Fruit fly (Drosophila melanogaster) whole organism, pupa: ENCODE results near the gene CG15478.

Experiments used
- CG10348 ChIP-seq: fragments of 200-800 bp; sonication (Bioruptor generic); IDR thresholded peaks from 2 replicates; pipeline ENCODE4 v1.3.6; 2022; ENCODE audit warnings: missing biosample characterization, missing genetic modification characterization
- CG12605 ChIP-seq: fragments of 200-800 bp; sonication (Bioruptor generic); IDR thresholded peaks from 2 replicates; pipeline ENCODE4 v1.3.6; 2022; ENCODE audit warnings: missing biosample characterization, missing genetic modification characterization
- CG13204 ChIP-seq: fragments of 200-800 bp; sonication (Bioruptor generic); optimal IDR thresholded peaks from 2 replicates; lab custom pipeline; 2018; ENCODE audit warnings: missing biosample characterization, mild to moderate bottlenecking, missing genetic modification characterization, moderate library complexity
- CG14655 ChIP-seq: fragments of 200-800 bp; sonication (Bioruptor generic); optimal IDR thresholded peaks from 3 replicates; lab custom pipeline; 2017; ENCODE audit warnings: mild to moderate bottlenecking, missing biosample characterization, missing genetic modification reagents, missing genetic modification characterization
- CG15710 ChIP-seq: fragments of 200-800 bp; sonication (Bioruptor generic); optimal IDR thresholded peaks from 2 replicates; lab custom pipeline; 2018; ENCODE audit warnings: missing biosample characterization, mild to moderate bottlenecking, missing genetic modification characterization, moderate library complexity
- CG17806 ChIP-seq: fragments of 200-800 bp; sonication (Bioruptor generic); optimal IDR thresholded peaks from 2 replicates; lab custom pipeline; 2018; ENCODE audit warnings: missing biosample characterization, mild to moderate bottlenecking, missing genetic modification characterization, moderate library complexity
- CG32121 ChIP-seq: fragments of 200-800 bp; sonication (Bioruptor generic); IDR thresholded peaks from 2 replicates; pipeline ENCODE4 v1.3.6; 2022; ENCODE audit warnings: missing biosample characterization, missing genetic modification characterization
- CG34367 ChIP-seq: fragments of 200-800 bp; sonication (Bioruptor generic); optimal IDR thresholded peaks from 2 replicates; lab custom pipeline; 2018; ENCODE audit warnings: missing biosample characterization, mild to moderate bottlenecking, missing genetic modification characterization
- CG4496 ChIP-seq: fragments of 200-800 bp; sonication (Bioruptor generic); IDR thresholded peaks from 3 replicates; pipeline ENCODE4 v1.3.6; 2022; ENCODE audit warnings: missing biosample characterization, missing genetic modification characterization
- CG8159 ChIP-seq: fragments of 200-800 bp; sonication (Bioruptor generic); optimal IDR thresholded peaks from 3 replicates; lab custom pipeline; 2018; ENCODE audit warnings: missing biosample characterization, mild to moderate bottlenecking, missing genetic modification characterization, moderate library complexity
- CG8301 ChIP-seq: fragments of 200-800 bp; sonication (Bioruptor generic); optimal IDR thresholded peaks from 2 replicates; lab custom pipeline; 2018; ENCODE audit warnings: missing biosample characterization, mild to moderate bottlenecking, missing genetic modification characterization
- CG9948 ChIP-seq: fragments of 200-800 bp; sonication (Bioruptor generic); optimal IDR thresholded peaks from 2 replicates; lab custom pipeline; 2018; ENCODE audit warnings: missing biosample characterization, mild to moderate bottlenecking, missing genetic modification characterization, moderate library complexity
- D1 ChIP-seq: fragments of 200-800 bp; sonication (Bioruptor generic); optimal IDR thresholded peaks from 2 replicates; lab custom pipeline; 2018; ENCODE audit warnings: missing biosample characterization, mild to moderate bottlenecking, missing genetic modification characterization, moderate library complexity
- EcR ChIP-seq: fragments of 200-800 bp; sonication (Bioruptor generic); optimal IDR thresholded peaks from 3 replicates; lab custom pipeline; 2019; ENCODE audit warnings: missing biosample characterization, missing genetic modification characterization, mild to moderate bottlenecking, moderate library complexity, missing genetic modification reagents
- Ets98B ChIP-seq: fragments of 200-800 bp; sonication (Bioruptor generic); IDR thresholded peaks from 2 replicates; pipeline ENCODE4 v1.3.6; 2022; ENCODE audit warnings: missing biosample characterization, missing genetic modification characterization
- Pif1A ChIP-seq: fragments of 200-800 bp; sonication (Bioruptor generic); optimal IDR thresholded peaks from 3 replicates; lab custom pipeline; 2016; ENCODE audit warnings: missing biosample characterization, missing genetic modification characterization
- Pif1B ChIP-seq: fragments of 200-800 bp; sonication (Bioruptor generic); optimal IDR thresholded peaks from 3 replicates; lab custom pipeline; 2016; ENCODE audit warnings: missing biosample characterization, missing genetic modification characterization
- Snoo ChIP-seq: fragments of 200-800 bp; sonication (Bioruptor generic); optimal IDR thresholded peaks from 3 replicates; lab custom pipeline; 2017; ENCODE audit warnings: missing biosample characterization, mild to moderate bottlenecking, missing genetic modification characterization, inconsistent platforms
- fd96Ca ChIP-seq: fragments of 200-800 bp; sonication (Bioruptor generic); IDR thresholded peaks from 3 replicates; pipeline ENCODE4 v1.3.6; 2022; ENCODE audit warnings: missing biosample characterization, missing genetic modification characterization
- gl ChIP-seq: fragments of 200-800 bp; sonication (Bioruptor generic); optimal IDR thresholded peaks from 2 replicates; lab custom pipeline; 2018; ENCODE audit warnings: missing biosample characterization, mild to moderate bottlenecking, missing genetic modification characterization
- rn ChIP-seq: fragments of 200-800 bp; sonication (Bioruptor generic); IDR thresholded peaks from 2 replicates; pipeline ENCODE4 v1.3.6; 2022; ENCODE audit warnings: missing biosample characterization, missing genetic modification characterization

Gene CG15478

DNA sequence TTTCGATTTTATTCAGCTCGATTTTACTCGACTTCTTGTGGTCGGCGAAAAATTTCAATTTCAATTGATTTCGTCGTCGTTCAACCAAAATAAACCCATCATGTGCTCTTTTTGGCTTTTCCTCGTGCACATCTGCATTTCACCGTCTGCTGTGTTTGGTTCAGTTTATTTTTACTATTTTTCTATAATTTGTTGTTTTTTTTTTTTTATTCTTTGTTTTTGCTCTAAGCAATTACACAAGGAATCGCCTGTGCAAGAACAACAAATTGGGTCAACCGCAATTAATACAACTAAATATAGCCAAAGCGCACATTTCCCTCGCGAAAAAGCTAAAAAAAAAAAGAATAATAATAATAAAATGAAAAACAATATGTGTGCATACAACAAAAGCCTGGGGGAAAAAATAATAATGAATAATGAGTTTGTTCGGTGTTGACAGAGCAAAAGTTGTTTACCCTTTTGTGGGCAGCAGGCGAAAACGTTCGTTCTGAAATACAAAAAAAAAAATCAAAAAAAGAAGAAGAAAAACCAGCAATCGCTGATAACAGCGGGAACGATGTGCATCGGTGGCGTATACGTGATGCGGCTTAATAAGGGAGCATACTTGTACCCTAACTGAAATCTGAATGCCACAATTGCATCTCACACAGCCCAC, 18.0 kb downstream of the CG15478 start:
- TF ChIP-seq CG8301 (tag; lab: Kevin White, UChicago) (no peak), CG32121 (GFP tag; lab: Robert Waterston, UW) (0 out of 2 replicates have a peak, but pooled peaks have one; percentile 14), fd96Ca (GFP tag; lab: Robert Waterston, UW) (no peak), rn (GFP tag; lab: Robert Waterston, UW) (0 out of 2 replicates have a peak, but pooled peaks have one; percentile 3)
- TF ChIP-seq, all 21 proteins: peak for 2

DNA sequence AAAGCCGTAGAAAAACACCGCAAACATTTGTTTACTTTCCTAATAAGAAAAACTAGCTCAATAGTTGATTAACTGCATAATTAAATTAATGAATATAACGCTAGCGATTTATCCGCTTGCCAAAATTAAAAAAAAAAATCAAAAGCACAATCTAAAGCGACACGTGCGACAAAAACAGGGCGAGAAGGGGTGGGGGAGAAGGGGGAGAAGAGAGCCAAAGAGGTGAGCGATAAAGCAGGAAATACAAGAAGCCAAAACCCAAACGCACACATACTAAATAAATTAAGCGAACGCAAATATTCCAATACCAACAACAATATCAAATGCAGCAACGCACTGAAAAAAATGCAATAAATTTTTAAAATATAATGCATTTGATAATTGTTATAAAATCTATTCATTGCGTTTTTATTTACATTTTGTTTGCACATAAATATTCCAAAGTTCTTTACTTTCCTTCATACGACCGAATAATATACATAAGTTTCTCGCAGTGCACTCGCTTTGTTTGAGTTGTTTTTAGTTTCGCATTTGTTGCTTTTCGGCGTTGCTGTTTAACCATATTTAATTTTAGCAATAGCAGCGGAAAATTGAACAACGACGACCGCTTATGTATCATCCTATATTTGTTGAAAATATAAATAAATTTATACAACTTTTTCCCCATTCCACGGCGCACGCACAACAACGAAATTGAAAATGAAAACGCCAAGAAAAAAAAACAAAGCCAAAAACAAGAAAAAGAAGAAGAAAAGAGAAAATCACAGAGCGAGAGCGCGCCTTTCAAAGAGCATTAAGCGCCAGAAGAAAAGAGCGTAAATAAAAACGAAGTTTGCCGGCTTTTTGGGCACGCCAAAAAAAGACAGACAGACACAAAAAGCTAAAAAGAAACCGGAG, 19.5 kb downstream of the CG15478 start:
- TF ChIP-seq fd96Ca (GFP tag; lab: Robert Waterston, UW), result peak; percentile 63
- TF ChIP-seq CG14655, result peak; percentile 94
- TF ChIP-seq CG15710, result peak; percentile 86
- peak; percentile 97 for TF ChIP-seq CG4496
- TF ChIP-seq Pif1A (GFP tag; lab: Kevin White, UChicago), result peak; percentile 87
- no peak for TF ChIP-seq EcR (GFP tag; lab: Kevin White, UChicago)
- peak; percentile 95 for TF ChIP-seq Ets98B
- peak; percentile 87 for TF ChIP-seq Pif1B (GFP tag; lab: Kevin White, UChicago)
- TF ChIP-seq CG8301 (tag; lab: Kevin White, UChicago), result peak; percentile 93
- TF ChIP-seq CG32121 (GFP tag; lab: Robert Waterston, UW), result peak; percentile 98
- TF ChIP-seq gl (tag; lab: Kevin White, UChicago), result peak; percentile 68
- peak; percentile 96 for TF ChIP-seq CG12605
- TF ChIP-seq rn (GFP tag; lab: Robert Waterston, UW), result peak; percentile 94
- peak; percentile 40 for TF ChIP-seq CG13204 (GFP tag; lab: Kevin White, UChicago)
- TF ChIP-seq CG8159 (tag; lab: Kevin White, UChicago), result peak; percentile 91
- peak; percentile 93 for TF ChIP-seq CG9948 (tag; lab: Kevin White, UChicago)
- TF ChIP-seq CG17806 (tag; lab: Kevin White, UChicago), result peak; percentile 91
- peak; percentile 88 for TF ChIP-seq CG34367 (tag; lab: Kevin White, UChicago)
- TF ChIP-seq CG10348 (GFP tag; lab: Robert Waterston, UW), result peak; percentile 80
- TF ChIP-seq Snoo (tag; lab: Kevin White, UChicago), result peak; percentile 96
- peak; percentile 94 for TF ChIP-seq D1 (tag; lab: Kevin White, UChicago)
- TF ChIP-seq, all 21 proteins: peak for 20

DNA sequence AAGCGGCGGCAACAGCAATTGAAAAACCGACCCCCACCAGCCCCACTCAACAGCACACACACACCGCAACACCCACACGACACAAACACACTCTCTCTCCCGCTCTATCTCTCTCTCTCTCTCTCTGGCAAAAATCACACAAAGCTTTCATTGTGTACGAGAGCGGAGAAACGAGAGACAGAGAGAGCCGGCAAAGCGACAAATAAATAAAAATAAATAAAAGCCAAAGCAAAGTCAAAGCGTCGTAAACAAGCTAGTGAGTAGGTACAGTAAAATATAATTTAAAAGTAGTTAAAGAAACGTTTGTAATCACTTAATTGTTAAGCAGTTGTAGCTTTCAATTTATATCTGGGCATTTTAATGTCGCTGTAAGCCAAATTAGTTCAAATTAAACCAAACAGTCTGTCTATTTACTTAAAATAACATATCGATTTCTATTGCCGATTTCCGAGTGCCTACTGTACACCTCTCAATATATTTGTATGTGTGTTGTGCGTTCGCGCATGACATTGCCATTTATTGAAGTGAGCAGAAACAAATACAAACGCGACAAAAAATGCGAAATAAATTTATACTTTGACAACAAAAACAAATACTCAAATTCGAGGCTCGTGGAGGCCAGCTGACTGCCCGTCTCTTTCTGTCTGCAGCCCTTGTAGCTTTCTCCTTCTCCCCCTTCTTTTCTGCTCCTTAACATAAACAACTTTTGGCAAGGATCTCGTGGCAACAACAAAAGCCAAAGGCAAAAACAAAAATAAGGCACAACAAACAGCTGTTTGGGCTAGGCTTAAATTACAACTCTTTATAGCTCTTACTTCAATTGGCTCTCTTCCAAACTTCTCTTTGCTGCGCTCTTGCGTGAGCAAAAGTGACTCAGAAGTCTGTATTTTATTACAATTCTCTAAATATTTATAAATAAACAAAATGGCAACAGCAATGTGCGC, 20.7 kb downstream of the CG15478 start:
- TF ChIP-seq CG8301 (tag; lab: Kevin White, UChicago) (peak; percentile 94), CG4496 (peak; percentile 95), CG9948 (tag; lab: Kevin White, UChicago) (peak; percentile 92), CG15710 (peak; percentile 93), CG10348 (GFP tag; lab: Robert Waterston, UW) (peak; percentile 92), Snoo (tag; lab: Kevin White, UChicago) (peak; percentile 91), CG17806 (tag; lab: Kevin White, UChicago) (peak; percentile 88), Ets98B (peak; percentile 95), CG34367 (tag; lab: Kevin White, UChicago) (peak; percentile 92), Pif1A (GFP tag; lab: Kevin White, UChicago) (peak; percentile 87), CG13204 (GFP tag; lab: Kevin White, UChicago) (peak; percentile 76), CG8159 (tag; lab: Kevin White, UChicago) (peak; percentile 91), CG14655 (peak; percentile 96), EcR (GFP tag; lab: Kevin White, UChicago) (peak; percentile 44), Pif1B (GFP tag; lab: Kevin White, UChicago) (peak; percentile 87), fd96Ca (GFP tag; lab: Robert Waterston, UW) (peak; percentile 91), CG12605 (peak; percentile 89), D1 (tag; lab: Kevin White, UChicago) (peak; percentile 72), gl (tag; lab: Kevin White, UChicago) (peak; percentile 81), CG32121 (GFP tag; lab: Robert Waterston, UW) (peak; percentile 97), rn (GFP tag; lab: Robert Waterston, UW) (peak; percentile 69)

DNA sequence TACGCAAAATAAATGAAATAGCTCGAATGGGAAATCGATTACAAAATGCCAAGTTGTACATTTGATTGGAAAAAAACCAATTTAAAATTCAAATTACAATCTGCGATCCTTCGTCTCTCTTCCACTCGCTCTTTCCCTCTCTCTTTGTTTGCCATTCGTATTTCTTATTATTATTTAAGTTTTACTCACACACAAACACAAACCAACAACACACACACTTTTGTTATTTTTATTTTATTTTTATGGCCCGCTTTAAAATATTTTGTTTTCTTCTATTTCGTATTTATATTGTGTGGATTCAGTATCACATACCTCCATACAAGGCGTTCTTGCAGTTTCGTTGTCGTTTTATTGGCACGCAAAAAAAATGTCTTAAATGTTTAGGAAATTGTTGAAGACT, 21.6 kb downstream of the CG15478 start:
- TF ChIP-seq CG8159 (tag; lab: Kevin White, UChicago) (no peak), CG8301 (tag; lab: Kevin White, UChicago) (no peak), rn (GFP tag; lab: Robert Waterston, UW) (no peak), fd96Ca (GFP tag; lab: Robert Waterston, UW) (no peak), CG34367 (tag; lab: Kevin White, UChicago) (no peak), CG15710 (no peak), Ets98B (no peak), CG12605 (no peak), CG10348 (GFP tag; lab: Robert Waterston, UW) (no peak), D1 (tag; lab: Kevin White, UChicago) (no peak), Snoo (tag; lab: Kevin White, UChicago) (no peak), CG32121 (GFP tag; lab: Robert Waterston, UW) (no peak), CG14655 (no peak), CG17806 (tag; lab: Kevin White, UChicago) (no peak), CG13204 (GFP tag; lab: Kevin White, UChicago) (no peak), Pif1A (GFP tag; lab: Kevin White, UChicago) (no peak)
- TF ChIP-seq, all 21 proteins: peak for 0
